Fruit fly (Drosophila melanogaster) whole organism, embryonic: ENCODE measurements around the gene Antdh.
A peak's percentile ranks its signal among the peaks of the same experiment; 100 is the strongest.

Experiments used
- Aef1 ChIP-seq: fragments of 200-800 bp; sonication (Bioruptor generic); IDR thresholded peaks from 3 replicates; pipeline ENCODE4 v1.3.6; 2022; ENCODE audit warnings: missing biosample characterization, missing genetic modification characterization
- CG10209 ChIP-seq: fragments of 200-800 bp; sonication (Bioruptor generic); optimal IDR thresholded peaks from 3 replicates; lab custom pipeline; 2017; ENCODE audit warnings: missing biosample characterization, mild to moderate bottlenecking, missing genetic modification characterization, missing genetic modification reagents
- CG10654 ChIP-seq: fragments of 200-800 bp; sonication (Bioruptor generic); optimal IDR thresholded peaks from 2 replicates; lab custom pipeline; 2016; ENCODE audit warnings: missing biosample characterization, missing genetic modification characterization
- CG10959 ChIP-seq: fragments of 200-800 bp; sonication (Bioruptor generic); IDR thresholded peaks from 2 replicates; pipeline ENCODE4 v1.3.6; 2022; ENCODE audit warnings: missing biosample characterization, missing genetic modification characterization
- CG12071 ChIP-seq: fragments of 200-800 bp; sonication (Bioruptor generic); optimal IDR thresholded peaks from 3 replicates; lab custom pipeline; 2018; ENCODE audit warnings: missing biosample characterization, mild to moderate bottlenecking, missing genetic modification characterization
- CG12104 ChIP-seq: fragments of 200-800 bp; sonication (Bioruptor generic); optimal IDR thresholded peaks from 3 replicates; lab custom pipeline; 2016; ENCODE audit warnings: missing biosample characterization, missing genetic modification characterization
- CG1233 ChIP-seq: fragments of 200-800 bp; sonication (Bioruptor generic); optimal IDR thresholded peaks from 4 replicates; lab custom pipeline; 2018; ENCODE audit warnings: missing biosample characterization, mild to moderate bottlenecking, missing genetic modification characterization
- CG12391 ChIP-seq: fragments of 200-800 bp; sonication (Bioruptor generic); optimal IDR thresholded peaks from 3 replicates; lab custom pipeline; 2018; ENCODE audit warnings: missing biosample characterization, mild to moderate bottlenecking, missing genetic modification characterization, moderate library complexity
- CG13424 ChIP-seq: fragments of 200-800 bp; sonication (Bioruptor generic); optimal IDR thresholded peaks from 2 replicates; lab custom pipeline; 2019; ENCODE audit warnings: missing biosample characterization, mild to moderate bottlenecking, missing genetic modification characterization, moderate library complexity
- CG17359 ChIP-seq: fragments of 200-800 bp; sonication (Bioruptor generic); optimal IDR thresholded peaks from 3 replicates; lab custom pipeline; 2018; ENCODE audit warnings: missing biosample characterization, mild to moderate bottlenecking, missing genetic modification characterization, moderate library complexity
- CG2129 ChIP-seq: fragments of 200-800 bp; sonication (Bioruptor generic); IDR thresholded peaks from 2 replicates; pipeline ENCODE4 v1.3.6; 2022; ENCODE audit warnings: missing biosample characterization, missing genetic modification characterization; ENCODE audit not compliant: partially characterized antibody
- CG30431 ChIP-seq: fragments of 200-800 bp; sonication (Bioruptor generic); optimal IDR thresholded peaks from 2 replicates; lab custom pipeline; 2017; ENCODE audit warnings: missing biosample characterization, missing genetic modification characterization
- CG31365 ChIP-seq: fragments of 200-800 bp; sonication (Bioruptor generic); optimal IDR thresholded peaks from 2 replicates; lab custom pipeline; 2018; ENCODE audit warnings: missing biosample characterization, mild to moderate bottlenecking, missing genetic modification characterization
- CG32532 ChIP-seq: fragments of 200-800 bp; sonication (Bioruptor generic); IDR thresholded peaks from 2 replicates; pipeline ENCODE4 v1.3.6; 2022; ENCODE audit warnings: missing biosample characterization, missing genetic modification characterization
- CG3281 ChIP-seq: fragments of 200-800 bp; sonication (Bioruptor generic); optimal IDR thresholded peaks from 3 replicates; lab custom pipeline; 2017; ENCODE audit warnings: missing biosample characterization, mild to moderate bottlenecking, missing genetic modification characterization
- CG34376 ChIP-seq: fragments of 200-800 bp; sonication (Bioruptor generic); optimal IDR thresholded peaks from 2 replicates; lab custom pipeline; 2018; ENCODE audit warnings: missing biosample characterization, mild to moderate bottlenecking, missing genetic modification characterization
- CG4820 ChIP-seq: fragments of 200-800 bp; sonication (Bioruptor generic); optimal IDR thresholded peaks from 3 replicates; lab custom pipeline; 2016; ENCODE audit warnings: missing biosample characterization, missing genetic modification characterization
- CG7556 ChIP-seq: fragments of 200-800 bp; sonication (Bioruptor generic); optimal IDR thresholded peaks from 2 replicates; lab custom pipeline; 2017; ENCODE audit warnings: missing biosample characterization, mild to moderate bottlenecking, missing genetic modification characterization
- CG8944 ChIP-seq: fragments of 200-800 bp; sonication (Bioruptor generic); optimal IDR thresholded peaks from 3 replicates; lab custom pipeline; 2016; ENCODE audit warnings: missing biosample characterization, missing genetic modification characterization
- CG9817 ChIP-seq: fragments of 200-800 bp; sonication (Bioruptor generic); optimal IDR thresholded peaks from 2 replicates; lab custom pipeline; 2018; ENCODE audit warnings: missing biosample characterization, mild to moderate bottlenecking, missing genetic modification characterization, moderate library complexity
- D19B ChIP-seq: fragments of 200-800 bp; sonication (Bioruptor generic); optimal IDR thresholded peaks from 2 replicates; lab custom pipeline; 2017; ENCODE audit warnings: missing biosample characterization, mild to moderate bottlenecking, missing genetic modification characterization
- Drgx ChIP-seq: fragments of 200-800 bp; sonication (Bioruptor generic); IDR thresholded peaks from 2 replicates; pipeline ENCODE4 v1.3.6; 2022; ENCODE audit warnings: missing biosample characterization, missing genetic modification characterization
- Fer3 ChIP-seq: fragments of 200-800 bp; sonication (Bioruptor generic); optimal IDR thresholded peaks from 2 replicates; lab custom pipeline; 2018; ENCODE audit warnings: missing biosample characterization, mild to moderate bottlenecking, missing genetic modification characterization, moderate library complexity
- Hand ChIP-seq: fragments of 200-800 bp; sonication (Bioruptor generic); optimal IDR thresholded peaks from 2 replicates; lab custom pipeline; 2017; ENCODE audit warnings: mild to moderate bottlenecking, missing biosample characterization, missing genetic modification reagents, missing genetic modification characterization
- Hmx ChIP-seq: fragments of 200-800 bp; sonication (Bioruptor generic); optimal IDR thresholded peaks from 2 replicates; lab custom pipeline; 2016; ENCODE audit warnings: missing biosample characterization, missing genetic modification characterization
- Hr39 ChIP-seq: fragments of >200 bp; optimal IDR thresholded peaks from 2 replicates; lab custom pipeline; 2017
- Hr78 ChIP-seq, 2 experiments: fragments of 200-800 bp in 1 of 2; fragments of >200 bp in 1 of 2; sonication (Bioruptor generic) in 1 of 2; optimal IDR thresholded peaks; 2 replicates each; lab custom pipeline; 2017 to 2019; ENCODE audit warnings: missing biosample characterization in 2 of 2, missing genetic modification characterization in 2 of 2, mild to moderate bottlenecking in 1 of 2, moderate library complexity in 1 of 2
- Meics ChIP-seq: fragments of 200-800 bp; sonication (Bioruptor generic); optimal IDR thresholded peaks from 2 replicates; lab custom pipeline; 2017; ENCODE audit warnings: missing biosample characterization, mild to moderate bottlenecking, missing genetic modification characterization
- NC2β ChIP-seq: fragments of 200-800 bp; sonication (Bioruptor generic); optimal IDR thresholded peaks from 2 replicates; lab custom pipeline; 2016; ENCODE audit warnings: missing biosample characterization, missing genetic modification characterization
- Oli ChIP-seq: fragments of 200-800 bp; sonication (Bioruptor generic); optimal IDR thresholded peaks from 2 replicates; lab custom pipeline; 2018; ENCODE audit warnings: missing biosample characterization, mild to moderate bottlenecking, missing genetic modification characterization, moderate library complexity
- Optix ChIP-seq: fragments of 200-800 bp; sonication (Bioruptor generic); IDR thresholded peaks from 3 replicates; pipeline ENCODE4 v1.3.6; 2022; ENCODE audit warnings: missing biosample characterization, missing genetic modification characterization
- amos ChIP-seq: fragments of 200-800 bp; sonication (Bioruptor generic); IDR thresholded peaks from 2 replicates; pipeline ENCODE4 v1.3.6; 2022; ENCODE audit warnings: missing biosample characterization, missing genetic modification characterization; ENCODE audit not compliant: partially characterized antibody
- bigmax ChIP-seq: fragments of 200-800 bp; sonication (Bioruptor generic); optimal IDR thresholded peaks from 2 replicates; lab custom pipeline; 2018; ENCODE audit warnings: missing biosample characterization, mild to moderate bottlenecking, missing genetic modification characterization
- cas ChIP-seq: fragments of 200-800 bp; sonication (Bioruptor generic); IDR thresholded peaks from 2 replicates; pipeline ENCODE4 v1.3.6; 2022; ENCODE audit warnings: missing biosample characterization, missing genetic modification characterization
- crp ChIP-seq, 2 experiments: fragments of 200-800 bp; sonication (Bioruptor generic); optimal IDR thresholded peaks; 2 replicates in 1 of 2; 3 replicates in 1 of 2; lab custom pipeline; 2017; ENCODE audit warnings: missing biosample characterization in 2 of 2, missing genetic modification characterization in 2 of 2, mild to moderate bottlenecking in 1 of 2, moderate library complexity in 1 of 2
- dan ChIP-seq: fragments of 200-800 bp; sonication (Bioruptor generic); IDR thresholded peaks from 2 replicates; pipeline ENCODE4 v1.3.6; 2022; ENCODE audit warnings: missing biosample characterization, missing genetic modification characterization
- fd96Cb ChIP-seq: fragments of 200-800 bp; sonication (Bioruptor generic); optimal IDR thresholded peaks from 2 replicates; lab custom pipeline; 2018; ENCODE audit warnings: missing biosample characterization, mild to moderate bottlenecking, missing genetic modification characterization, moderate library complexity
- gsb-n ChIP-seq: fragments of 200-800 bp; sonication (Bioruptor generic); optimal IDR thresholded peaks from 3 replicates; lab custom pipeline; 2018; ENCODE audit warnings: missing biosample characterization, mild to moderate bottlenecking, missing genetic modification characterization
- hth ChIP-seq: fragments of >200 bp; optimal IDR thresholded peaks from 2 replicates; lab custom pipeline; 2017; ENCODE audit warnings: inconsistent platforms
- inv ChIP-seq: fragments of 200-800 bp; sonication (Bioruptor generic); IDR thresholded peaks from 2 replicates; pipeline ENCODE4 v1.3.6; 2022; ENCODE audit warnings: missing biosample characterization, missing genetic modification characterization; ENCODE audit not compliant: partially characterized antibody
- jumu ChIP-seq: fragments of 200-800 bp; sonication (Bioruptor generic); optimal IDR thresholded peaks from 3 replicates; lab custom pipeline; 2016; ENCODE audit warnings: missing biosample characterization, missing genetic modification characterization
- otp ChIP-seq: fragments of 200-800 bp; sonication (Bioruptor generic); IDR thresholded peaks from 3 replicates; pipeline ENCODE4, ENCODE4 v1.3.6; 2022; ENCODE audit warnings: missing biosample characterization, missing genetic modification characterization
- phol ChIP-seq: fragments of 200-800 bp; sonication (Bioruptor generic); optimal IDR thresholded peaks from 3 replicates; lab custom pipeline; 2018; ENCODE audit warnings: missing biosample characterization, mild to moderate bottlenecking, missing genetic modification characterization, moderate library complexity
- row ChIP-seq: fragments of 200-800 bp; sonication (Bioruptor generic); IDR thresholded peaks from 3 replicates; pipeline ENCODE4 v1.3.6; 2022; ENCODE audit warnings: missing biosample characterization, missing genetic modification characterization
- sd ChIP-seq: fragments of 200-800 bp; sonication (Bioruptor generic); optimal IDR thresholded peaks from 3 replicates; lab custom pipeline; 2018; ENCODE audit warnings: missing biosample characterization, mild to moderate bottlenecking, missing genetic modification characterization, moderate library complexity
- sens ChIP-seq: fragments of 200-800 bp; sonication (Bioruptor generic); peaks from one replicate; lab custom pipeline; 2016; ENCODE audit warnings: missing biosample characterization, missing genetic modification characterization
- shn ChIP-seq: fragments of 200-800 bp; sonication (Bioruptor generic); optimal IDR thresholded peaks from 3 replicates; lab custom pipeline; 2016; ENCODE audit warnings: missing biosample characterization, missing genetic modification characterization
- slou ChIP-seq: fragments of 200-800 bp; sonication (Bioruptor generic); optimal IDR thresholded peaks from 3 replicates; lab custom pipeline; 2016; ENCODE audit warnings: missing biosample characterization, missing genetic modification characterization
- sqz ChIP-seq: fragments of 200-800 bp; sonication (Bioruptor generic); optimal IDR thresholded peaks from 3 replicates; lab custom pipeline; 2018; ENCODE audit warnings: missing biosample characterization, mild to moderate bottlenecking, missing genetic modification characterization
- wek ChIP-seq: fragments of 200-800 bp; sonication (Bioruptor generic); optimal IDR thresholded peaks from 3 replicates; lab custom pipeline; 2018; ENCODE audit warnings: missing biosample characterization, mild to moderate bottlenecking, missing genetic modification characterization, moderate library complexity

The Antdh gene

dm6 chrX:11124749-11125508 lies 43.9 kb downstream of the Antdh start, which contains the start of gene Rpt3 (continued):
- TF ChIP-seq inv, result peak; percentile 74; the same call in 1 of the 2 replicates
- TF ChIP-seq CG13424 (tag; lab: Kevin White, UChicago), result no peak
- no peak for TF ChIP-seq otp
- TF ChIP-seq hth (lab: Kevin White, UChicago), result no peak
- TF ChIP-seq Fer3 (tag; lab: Kevin White, UChicago), result no peak
- peak; percentile 83 for TF ChIP-seq sens (GFP tag; lab: Kevin White, UChicago)
- no peak for TF ChIP-seq CG9817 (tag; lab: Kevin White, UChicago)
- TF ChIP-seq row, result peak; percentile 55; the same call in 2 of the 3 replicates
- TF ChIP-seq Hmx, result no peak
- no peak for TF ChIP-seq shn
- TF ChIP-seq jumu (GFP tag; lab: Kevin White, UChicago), result peak; percentile 12
- TF ChIP-seq D19B (GFP tag; lab: Kevin White, UChicago), result no peak
- TF ChIP-seq sd (tag; lab: Kevin White, UChicago), result no peak
- no peak for TF ChIP-seq Hr78 (GFP tag; optimal IDR thresholded peaks at IDR 0.05; lab: Kevin White, UChicago)
- TF ChIP-seq dan (GFP tag; lab: Robert Waterston, UW), result no peak
- TF ChIP-seq Aef1 (GFP tag; lab: Robert Waterston, UW), result 0 out of 3 replicates have a peak, but pooled peaks have one; percentile 12
- no peak for TF ChIP-seq CG4820 (GFP tag; lab: Kevin White, UChicago)
- TF ChIP-seq Meics, result no peak
- no peak for TF ChIP-seq Hr39 (lab: Kevin White, UChicago)
- TF ChIP-seq CG31365 (tag; lab: Kevin White, UChicago), result no peak
- no peak for TF ChIP-seq CG3281
- no peak for TF ChIP-seq bigmax (GFP tag; lab: Kevin White, UChicago)
- no peak for TF ChIP-seq fd96Cb (tag; lab: Kevin White, UChicago)
- no peak for TF ChIP-seq Optix (GFP tag; lab: Robert Waterston, UW)
- TF ChIP-seq CG12104 (GFP tag; lab: Kevin White, UChicago), result no peak
- peak; percentile 73 for TF ChIP-seq amos (GFP tag; lab: Robert Waterston, UW)
- no peak for TF ChIP-seq CG30431 (GFP tag; lab: Kevin White, UChicago)
- TF ChIP-seq CG10959, result no peak
- peak in 1 of 2 experiments; percentile 77 for TF ChIP-seq crp (GFP tag; optimal IDR thresholded peaks at IDR 0.05; lab: Kevin White, UChicago)
- TF ChIP-seq CG2129 (GFP tag; lab: Robert Waterston, UW), result 0 out of 2 replicates have a peak, but pooled peaks have one; percentile 53
- TF ChIP-seq CG17359, result no peak
- TF ChIP-seq CG12071 (GFP tag; lab: Kevin White, UChicago), result no peak
- TF ChIP-seq CG32532 (GFP tag; lab: Robert Waterston, UW), result 0 out of 2 replicates have a peak, but pooled peaks have one; percentile 8
- peak; percentile 16 for TF ChIP-seq CG12391 (tag; lab: Kevin White, UChicago)
- no peak for TF ChIP-seq Oli (tag; lab: Kevin White, UChicago)
- no peak for TF ChIP-seq slou (GFP tag; lab: Kevin White, UChicago)
- no peak for TF ChIP-seq CG34376 (GFP tag; lab: Kevin White, UChicago)
- TF ChIP-seq Hand (GFP tag; lab: Kevin White, UChicago), result no peak
- TF ChIP-seq phol (tag; lab: Kevin White, UChicago), result peak; percentile 33
- no peak for TF ChIP-seq Drgx (GFP tag; lab: Robert Waterston, UW)
- no peak for TF ChIP-seq wek (GFP tag; lab: Kevin White, UChicago)
- TF ChIP-seq gsb-n (tag; lab: Kevin White, UChicago), result no peak
- no peak for TF ChIP-seq CG10209
- no peak for TF ChIP-seq CG7556
- TF ChIP-seq CG10654, result no peak
- no peak for TF ChIP-seq sqz
- no peak for TF ChIP-seq NC2β (GFP tag; lab: Kevin White, UChicago)
- TF ChIP-seq cas (GFP tag; lab: Robert Waterston, UW), result no peak
- TF ChIP-seq CG1233, result no peak
- no peak for TF ChIP-seq CG8944 (GFP tag; lab: Kevin White, UChicago)
